Worm (Caenorhabditis elegans): ENCODE data around the gene F58H1.3.

F58H1.3 gene

ce11 chrV:11934848-11935247 lies 1.1 kb downstream of the F58H1.3 start, which contains the start of gene F58H1.8:
F58H1.8 (plus strand) TSS chrV:11935148.
- TF ChIP-seq mel-28 (tag; optimal IDR thresholded peaks at IDR 0.05; ENCODE audit: borderline replicate concordance) (no peak), D2030.7 (GFP tag; IDR thresholded peaks at IDR 0.05) (no peak), dox-1 (GFP tag; IDR thresholded peaks at IDR 0.05) (no peak), nhr-90 (tag; optimal IDR thresholded peaks at IDR 0.05) (no peak), atf-7 (tag; optimal IDR thresholded peaks at IDR 0.05) (no peak), dpl-1 (GFP tag; optimal IDR thresholded peaks at IDR 0.05) (no peak), ztf-28 (GFP tag; IDR thresholded peaks at IDR 0.05) (no peak), pbrm-1 (GFP tag; IDR thresholded peaks at IDR 0.05) (no peak), C06A6.2 (GFP tag; conservative IDR thresholded peaks at IDR 0.05) (no peak), nhr-179 (tag; optimal IDR thresholded peaks at IDR 0.05) (no peak), ztf-26 (tag; optimal IDR thresholded peaks at IDR 0.05) (no peak)

- no peak for TF ChIP-seq snpc-1.3 (tag; optimal IDR thresholded peaks at IDR 0.05; ENCODE audit: insufficient read depth)
- TF ChIP-seq nfya-2 (GFP tag; IDR thresholded peaks at IDR 0.05) = no peak
Observed at ce11 chrV:11937710-11938109, 3.9 kb downstream of the F58H1.3 start, which contains the start of gene gpla-1. gpla-1 (minus strand) TSS chrV:11937810.

- TF ChIP-seq lin-54 (GFP tag; optimal IDR thresholded peaks at IDR 0.05) (no peak), let-607 (tag; optimal IDR thresholded peaks at IDR 0.05) (no peak), tlf-1 (GFP tag; optimal IDR thresholded peaks at IDR 0.05) (no peak), ztf-6 (GFP tag; IDR thresholded peaks at IDR 0.05) (no peak), Y79H2A.3 (GFP tag; conservative IDR thresholded peaks at IDR 0.05) (no peak), somi-1 (GFP tag; optimal IDR thresholded peaks at IDR 0.05) (no peak), nfyb-1 (GFP tag; IDR thresholded peaks at IDR 0.05) (no peak), efl-1 (GFP tag; optimal IDR thresholded peaks at IDR 0.05) (no peak), akir-1 (GFP tag; optimal IDR thresholded peaks at IDR 0.05) (no peak), cebp-2 (GFP tag; IDR thresholded peaks at IDR 0.05) (no peak), Y53F4B.3 (GFP tag; IDR thresholded peaks at IDR 0.05) (no peak), snpc-3.4 (tag; optimal IDR thresholded peaks at IDR 0.05) (no peak), lin-26 (GFP tag; IDR thresholded peaks at IDR 0.05) (no peak), rec-8 (tag; optimal IDR thresholded peaks at IDR 0.05) (no peak), C17E4.6 (GFP tag; IDR thresholded peaks at IDR 0.05) (no peak), hmg-20 (GFP tag; IDR thresholded peaks at IDR 0.05) (no peak), snpc-1.1 (tag; optimal IDR thresholded peaks at IDR 0.05; ENCODE audit: insufficient read depth) (no peak)
Observed at ce11 chrV:11940329-11940728, 6.6 kb downstream of the F58H1.3 start.

- TF ChIP-seq nhr-80 (tag; optimal IDR thresholded peaks at IDR 0.05) = peak; percentile 84
- peak; percentile 70 for TF ChIP-seq atf-7 (tag; optimal IDR thresholded peaks at IDR 0.05)
- no peak for TF ChIP-seq pbrm-1 (GFP tag; IDR thresholded peaks at IDR 0.05)
Observed at ce11 chrV:11941664-11942063, 7.9 kb downstream of the F58H1.3 start.

ce11 chrV:11942325-11942724 lies 8.5 kb downstream of the F58H1.3 start, which contains the start of gene F58H1.6:
F58H1.6 (plus strand) TSS chrV:11942625.
- TF ChIP-seq ztf-26 (tag; optimal IDR thresholded peaks at IDR 0.05) (no peak), athp-1 (tag; optimal IDR thresholded peaks at IDR 0.05) (no peak), lsl-1 (GFP tag; optimal IDR thresholded peaks at IDR 0.05) (no peak), F37B4.10 (GFP tag; IDR thresholded peaks at IDR 0.05) (no peak), F57A8.1 (GFP tag; optimal IDR thresholded peaks at IDR 0.05) (no peak), F10E7.11 (tag; optimal IDR thresholded peaks at IDR 0.05) (no peak), madf-8 (GFP tag; conservative IDR thresholded peaks at IDR 0.05) (no peak), nhr-27 (tag; optimal IDR thresholded peaks at IDR 0.05) (no peak), lin-35 (GFP tag; optimal IDR thresholded peaks at IDR 0.05) (no peak), mcd-1 (GFP tag; IDR thresholded peaks at IDR 0.05) (no peak), egl-44 (GFP tag; IDR thresholded peaks at IDR 0.05) (no peak), cebp-1 (GFP tag; IDR thresholded peaks at IDR 0.05) (no peak), cebp-1 (tag; optimal IDR thresholded peaks at IDR 0.05) (no peak), K12H6.12 (tag; optimal IDR thresholded peaks at IDR 0.05) (no peak)
